Fruit fly (Drosophila melanogaster): ENCODE results near the gene Txl.

Txl gene

dm6 chr3L:5774782-5775181 is 9.1 kb downstream of the Txl start:
- no peak for TF ChIP-seq CG8478 (optimal IDR thresholded peaks at IDR 0.05)
- TF ChIP-seq CTCF (optimal IDR thresholded peaks at IDR 0.05): no peak

DNA sequence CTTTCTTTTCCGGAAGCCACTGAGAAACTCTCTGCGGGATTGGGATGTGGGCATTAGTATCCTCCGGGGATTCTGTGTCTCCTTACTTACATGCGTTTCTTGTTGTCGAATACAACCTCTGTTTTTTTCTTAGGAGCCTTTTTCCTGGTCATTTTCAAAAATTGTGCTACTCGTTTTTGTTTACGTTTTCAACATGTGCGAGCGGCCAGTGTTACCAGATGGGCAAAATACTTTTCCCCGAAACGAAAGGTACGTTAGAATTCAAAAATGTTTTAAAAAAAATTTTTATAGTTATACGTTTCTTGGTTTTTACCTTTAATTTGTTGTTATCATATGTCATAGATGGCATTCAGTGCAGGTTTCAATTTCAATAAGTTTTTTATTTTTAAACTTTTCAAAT is 11.5 kb downstream of the Txl start, which contains the start of gene vito:
vito (minus strand) TSS at position 220 of the 400 bp plus-strand sequence.
- TF ChIP-seq CTCF (optimal IDR thresholded peaks at IDR 0.05) (no peak), CG8478 (optimal IDR thresholded peaks at IDR 0.05) (no peak)

DNA sequence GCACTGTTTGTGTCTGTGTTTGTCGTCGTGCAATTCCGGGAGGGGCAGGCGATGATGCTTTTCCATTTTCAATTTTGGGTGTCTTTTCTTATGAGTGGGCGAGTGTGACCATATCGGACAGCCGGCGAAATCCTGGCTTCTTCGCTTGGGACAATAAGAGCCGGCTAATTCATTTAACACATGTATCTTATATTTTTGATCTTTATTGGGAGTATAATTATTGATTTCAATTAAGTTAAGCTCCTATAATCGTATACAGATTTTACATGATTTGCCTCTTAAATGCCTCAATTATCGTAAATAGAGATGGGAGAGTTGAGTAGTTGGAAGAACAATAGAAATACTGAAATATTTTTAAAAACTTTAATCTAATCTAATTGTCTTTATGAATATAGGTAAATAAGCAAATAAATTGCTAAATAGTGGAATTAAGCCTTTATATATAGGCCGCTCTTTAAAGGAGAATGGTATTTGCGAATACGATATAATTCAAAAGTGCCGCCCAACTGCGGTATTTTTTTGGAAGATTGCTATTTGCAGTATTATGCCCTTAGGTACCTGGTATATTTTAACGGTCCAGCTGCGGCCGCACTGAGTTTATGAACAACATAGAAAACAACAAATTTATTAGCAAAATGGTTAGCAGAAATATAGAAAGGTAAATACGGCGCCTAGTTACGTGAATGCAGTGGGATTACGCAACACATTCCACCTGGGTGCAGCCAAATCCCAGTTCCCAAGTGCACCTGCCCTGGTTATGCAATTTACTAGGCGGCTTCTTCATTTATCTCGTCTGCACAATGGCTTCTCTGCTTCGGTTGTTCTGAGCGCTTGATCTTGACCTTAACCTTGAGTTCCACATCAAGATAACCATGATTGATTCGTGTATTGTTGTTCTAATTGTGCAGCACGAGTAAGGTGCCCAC is 14.1 kb downstream of the Txl start, which contains the start of the genes Myt1, PGRP-LD and Pmi:
Myt1 (minus strand) TSS at position 116 of the 926 bp plus-strand sequence.
PGRP-LD (plus strand) TSS at position 576 of the 926 bp plus-strand sequence.
Pmi (plus strand) TSS at position 576 of the 926 bp plus-strand sequence.
- TF ChIP-seq CG8478 (optimal IDR thresholded peaks at IDR 0.05) (no peak), CTCF (optimal IDR thresholded peaks at IDR 0.05) (no peak)

- TF ChIP-seq CTCF (optimal IDR thresholded peaks at IDR 0.05): no peak
- no peak for TF ChIP-seq CG8478 (optimal IDR thresholded peaks at IDR 0.05)
Measured at dm6 chr3L:5785237-5786062, 19.8 kb downstream of the Txl start.

- TF ChIP-seq CG8478 (optimal IDR thresholded peaks at IDR 0.05) (no peak), CTCF (optimal IDR thresholded peaks at IDR 0.05) (no peak)
Measured at dm6 chr3L:5786604-5787003, 21.0 kb downstream of the Txl start, which contains the start of gene Cralbp. TSS of gene Cralbp (minus strand) at chr3L:5786718.

dm6 chr3L:5787476-5787875 is 21.8 kb downstream of the Txl start:
- TF ChIP-seq CTCF (optimal IDR thresholded peaks at IDR 0.05): no peak
- no peak for TF ChIP-seq CG8478 (optimal IDR thresholded peaks at IDR 0.05)

- TF ChIP-seq CTCF (optimal IDR thresholded peaks at IDR 0.05) (no peak), CG8478 (optimal IDR thresholded peaks at IDR 0.05) (no peak)
Measured at dm6 chr3L:5788823-5789222, 23.2 kb downstream of the Txl start.

- TF ChIP-seq CTCF (optimal IDR thresholded peaks at IDR 0.05) (no peak), CG8478 (optimal IDR thresholded peaks at IDR 0.05) (no peak)
Measured at dm6 chr3L:5789663-5790062, 24.0 kb downstream of the Txl start.

DNA sequence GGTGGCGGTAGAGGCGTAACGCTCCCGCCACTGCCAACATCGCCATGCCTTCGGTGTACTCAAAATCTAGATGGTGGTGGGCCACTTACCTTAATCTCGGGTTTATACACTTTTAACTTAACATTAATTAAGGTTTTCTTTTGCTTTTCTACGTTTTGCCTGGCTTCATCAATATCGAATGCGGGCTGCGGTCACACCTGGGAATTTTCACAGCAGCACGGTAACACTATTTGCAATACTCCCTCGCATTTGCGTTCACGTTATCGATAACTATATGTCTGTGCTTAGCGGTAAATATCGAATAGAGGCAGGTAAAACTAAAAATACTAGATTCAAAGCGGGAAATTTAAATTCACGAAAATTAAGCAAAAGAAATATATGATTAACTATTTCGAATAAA is 28.3 kb downstream of the Txl start, which contains the start of gene Bre1:
Bre1 (minus strand) TSS at position 226 of the 400 bp plus-strand sequence.
- peak in 1 of 2 experiments; percentile 16 for TF ChIP-seq CTCF (optimal IDR thresholded peaks at IDR 0.05)
- no peak for TF ChIP-seq CG8478 (optimal IDR thresholded peaks at IDR 0.05)

DNA sequence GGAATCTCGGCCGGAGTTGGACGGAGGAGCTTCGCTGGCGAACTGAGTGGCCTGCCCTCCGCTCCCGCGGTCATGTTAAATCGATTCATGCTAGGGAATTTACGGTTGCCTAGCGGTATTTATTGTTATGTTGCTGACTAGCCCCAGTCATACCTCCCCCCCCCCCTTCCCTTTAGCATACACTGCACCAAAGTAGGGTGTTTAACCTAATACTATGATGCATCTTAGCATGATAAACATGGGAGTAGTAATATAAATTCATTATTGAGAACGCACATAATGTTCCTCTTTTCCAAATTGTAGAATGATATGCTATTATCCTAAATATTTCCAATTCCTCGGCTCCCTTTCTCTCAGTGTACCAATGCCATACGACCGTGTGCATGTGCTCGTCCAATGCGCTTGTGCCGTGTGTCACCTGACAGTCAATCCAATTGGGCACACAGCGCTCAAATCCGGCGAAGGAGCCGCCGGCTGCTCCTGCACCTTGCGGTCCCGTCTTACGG is 30.9 kb downstream of the Txl start, which contains the start of gene Tektin-C:
Tektin-C (minus strand) TSS at position 51 of the 506 bp plus-strand sequence.
- no peak for TF ChIP-seq CTCF (optimal IDR thresholded peaks at IDR 0.05)
- no peak for TF ChIP-seq CG8478 (optimal IDR thresholded peaks at IDR 0.05)

- TF ChIP-seq CG8478 (optimal IDR thresholded peaks at IDR 0.05): no peak
- no peak for TF ChIP-seq CTCF (optimal IDR thresholded peaks at IDR 0.05)
Measured at dm6 chr3L:5797274-5797673, 31.6 kb downstream of the Txl start.

dm6 chr3L:5802063-5802531 is 36.5 kb downstream of the Txl start:
- no peak for TF ChIP-seq CTCF (optimal IDR thresholded peaks at IDR 0.05)
- TF ChIP-seq CG8478 (optimal IDR thresholded peaks at IDR 0.05): no peak

dm6 chr3L:5802733-5803132 is 37.1 kb downstream of the Txl start, which contains the start of gene CG42272:
TSS of gene CG42272 (plus strand) at chr3L:5803033.
- no peak for TF ChIP-seq CG8478 (optimal IDR thresholded peaks at IDR 0.05)
- TF ChIP-seq CTCF (optimal IDR thresholded peaks at IDR 0.05): no peak

dm6 chr3L:5807370-5808100 is 41.9 kb downstream of the Txl start:
- TF ChIP-seq CTCF (optimal IDR thresholded peaks at IDR 0.05): no peak
- TF ChIP-seq CG8478 (optimal IDR thresholded peaks at IDR 0.05): no peak
